In the genomic region with DNA sequence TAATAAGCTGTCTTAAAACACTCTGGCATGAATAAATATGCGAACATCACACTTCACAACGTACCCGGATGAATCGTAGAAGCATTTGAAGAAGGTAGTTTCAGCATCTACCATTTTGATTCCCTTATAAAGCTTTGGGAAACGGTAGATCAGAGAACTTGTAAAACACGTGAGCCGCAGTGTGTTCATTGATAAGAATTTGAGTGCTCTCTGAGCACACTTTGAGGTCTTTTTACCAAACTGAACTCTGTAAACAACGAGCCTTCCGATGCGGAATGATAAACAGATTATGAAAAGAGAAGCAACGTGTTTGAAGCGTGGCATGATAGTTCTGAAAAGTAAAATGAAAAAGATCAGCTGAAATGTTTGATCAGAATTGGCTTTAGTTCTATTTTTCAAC, we compare ENCODE assay signal across 5 worm cellular contexts.
TF ChIP-seq lines count a peak whose summit lies in the region.

A gene (minus strand): TSS at position 102 of the 400 bp plus-strand sequence.

TF ChIP-seq in whole organism, L1 larva, 84 proteins besides CTCF, POLR2A, EP300 and RAD21 (continues in another document):
- TF ChIP-seq aly-2 (tag; optimal IDR thresholded peaks at IDR 0.05; lab: Kevin White, UChicago) = no peak
- TF ChIP-seq elt-2 (tag; optimal IDR thresholded peaks at IDR 0.05; lab: Kevin White, UChicago) = peak; percentile 95
- TF ChIP-seq egl-13 (tag; optimal IDR thresholded peaks at IDR 0.05; lab: Kevin White, UChicago) = no peak
- no peak for TF ChIP-seq swsn-7 (tag; optimal IDR thresholded peaks at IDR 0.05; lab: Kevin White, UChicago)
- TF ChIP-seq mdl-1 (tag; optimal IDR thresholded peaks at IDR 0.05; lab: Kevin White, UChicago) = peak in 1 of 2 experiments; percentile 2
- peak in 1 of 2 experiments; percentile 53 for TF ChIP-seq lin-35 (GFP tag; optimal IDR thresholded peaks at IDR 0.05; lab: Kevin White, UChicago)
- TF ChIP-seq blmp-1 (tag; optimal IDR thresholded peaks at IDR 0.05; lab: Kevin White, UChicago) = no peak
- TF ChIP-seq zag-1 (tag; optimal IDR thresholded peaks at IDR 0.05; lab: Kevin White, UChicago) = no peak
- no peak for TF ChIP-seq C34B4.2 (tag; optimal IDR thresholded peaks at IDR 0.05; lab: Kevin White, UChicago)
- TF ChIP-seq nhr-20 (tag; optimal IDR thresholded peaks at IDR 0.05; lab: Kevin White, UChicago) = peak; percentile 23
- no peak for TF ChIP-seq jun-1 (tag; optimal IDR thresholded peaks at IDR 0.05; lab: Kevin White, UChicago)
- TF ChIP-seq nhr-71 (tag; optimal IDR thresholded peaks at IDR 0.05; lab: Kevin White, UChicago) = peak; percentile 16
- no peak for TF ChIP-seq grh-1 (GFP tag; IDR thresholded peaks at IDR 0.05; lab: Robert Waterston, UW)
- TF ChIP-seq sox-4 (tag; optimal IDR thresholded peaks at IDR 0.05; lab: Kevin White, UChicago) = no peak
- no peak for TF ChIP-seq zip-4 (GFP tag; optimal IDR thresholded peaks at IDR 0.05; lab: Kevin White, UChicago)
- TF ChIP-seq ets-5 (GFP tag; IDR thresholded peaks at IDR 0.05; lab: Robert Waterston, UW) = no peak
- no peak for TF ChIP-seq lin-14 (GFP tag; optimal IDR thresholded peaks at IDR 0.05; lab: Kevin White, UChicago)
- TF ChIP-seq ceh-8 (GFP tag; optimal IDR thresholded peaks at IDR 0.05; lab: Kevin White, UChicago) = no peak

TF ChIP-seq in whole organism, L2 larva, 48 proteins besides CTCF, POLR2A, EP300 and RAD21:
- TF ChIP-seq fos-1 (tag; optimal IDR thresholded peaks at IDR 0.05; lab: Kevin White, UChicago) = peak; percentile 40
- peak; percentile 68 for TF ChIP-seq crh-2 (tag; optimal IDR thresholded peaks at IDR 0.05; lab: Kevin White, UChicago)
- no peak for TF ChIP-seq dmd-4 (tag; optimal IDR thresholded peaks at IDR 0.05; lab: Kevin White, UChicago)
- peak in 1 of 2 experiments; percentile 17 for TF ChIP-seq mdl-1 (tag; optimal IDR thresholded peaks at IDR 0.05; lab: Kevin White, UChicago)
- peak; percentile 24 for TF ChIP-seq F13H6.1 (tag; optimal IDR thresholded peaks at IDR 0.05; lab: Kevin White, UChicago)
- no peak for TF ChIP-seq ztf-4 (tag; optimal IDR thresholded peaks at IDR 0.05; lab: Kevin White, UChicago)
- TF ChIP-seq sma-3 (GFP tag; optimal IDR thresholded peaks at IDR 0.05; lab: Kevin White, UChicago) = peak; percentile 21
- no peak for TF ChIP-seq unc-55 (GFP tag; optimal IDR thresholded peaks at IDR 0.05; lab: Kevin White, UChicago)
- peak; percentile 78 for TF ChIP-seq sma-9 (GFP tag; optimal IDR thresholded peaks at IDR 0.05; lab: Kevin White, UChicago)
- no peak for TF ChIP-seq sma-9 (tag; optimal IDR thresholded peaks at IDR 0.05; lab: Kevin White, UChicago)
- TF ChIP-seq ZK546.5 (tag; optimal IDR thresholded peaks at IDR 0.05; lab: Kevin White, UChicago) = no peak

TF ChIP-seq in whole organism, L3 larva, 47 proteins besides CTCF, POLR2A, EP300 and RAD21:
- TF ChIP-seq pqm-1 (tag; optimal IDR thresholded peaks at IDR 0.05; lab: Kevin White, UChicago) = peak; percentile 93
- TF ChIP-seq nhr-76 (tag; optimal IDR thresholded peaks at IDR 0.05; lab: Kevin White, UChicago) = no peak
- TF ChIP-seq ZK546.5 (tag; optimal IDR thresholded peaks at IDR 0.05; lab: Kevin White, UChicago) = no peak
- no peak for TF ChIP-seq nhr-77 (tag; optimal IDR thresholded peaks at IDR 0.05; lab: Kevin White, UChicago)
- peak; percentile 33 for TF ChIP-seq ama-1 (optimal IDR thresholded peaks at IDR 0.05; lab: Kevin White, UChicago)
- TF ChIP-seq egl-5 (tag; optimal IDR thresholded peaks at IDR 0.05; lab: Kevin White, UChicago) = no peak
- peak; percentile 49 for TF ChIP-seq jun-1 (tag; optimal IDR thresholded peaks at IDR 0.05; lab: Kevin White, UChicago)
- TF ChIP-seq elt-2 (tag; optimal IDR thresholded peaks at IDR 0.05; lab: Kevin White, UChicago) = peak; percentile 92
- peak; percentile 83 for TF ChIP-seq pha-4 (tag; optimal IDR thresholded peaks at IDR 0.05; lab: Kevin White, UChicago)
- no peak for TF ChIP-seq snpc-4 (tag; optimal IDR thresholded peaks at IDR 0.05; lab: Kevin White, UChicago)
- TF ChIP-seq elt-1 (tag; optimal IDR thresholded peaks at IDR 0.05; lab: Kevin White, UChicago) = no peak

TF ChIP-seq in whole organism, L4 larva, 104 proteins besides CTCF, POLR2A, EP300 and RAD21 (continues in another document):
- no peak for TF ChIP-seq ama-1 (optimal IDR thresholded peaks at IDR 0.05; lab: Kevin White, UChicago)
- TF ChIP-seq madf-9 (GFP tag; conservative IDR thresholded peaks at IDR 0.05; lab: Robert Waterston, UW) = no peak
- no peak for TF ChIP-seq ztf-7 (tag; optimal IDR thresholded peaks at IDR 0.05; lab: Kevin White, UChicago)
- no peak for TF ChIP-seq ZK337.2 (GFP tag; IDR thresholded peaks at IDR 0.05; lab: Robert Waterston, UW)
- TF ChIP-seq dve-1 (tag; optimal IDR thresholded peaks at IDR 0.05; lab: Kevin White, UChicago; ENCODE audit: insufficient read depth) = peak; percentile 74
- no peak for TF ChIP-seq F37D6.2 (tag; optimal IDR thresholded peaks at IDR 0.05; lab: Kevin White, UChicago)
- no peak for TF ChIP-seq mdt-29 (GFP tag; IDR thresholded peaks at IDR 0.05; lab: Robert Waterston, UW)
- peak; percentile 81 for TF ChIP-seq hlh-11 (tag; optimal IDR thresholded peaks at IDR 0.05; lab: Kevin White, UChicago)
- no peak for TF ChIP-seq F10B5.3 (tag; optimal IDR thresholded peaks at IDR 0.05; lab: Kevin White, UChicago)
- no peak for TF ChIP-seq Y5F2A.4 (GFP tag; optimal IDR thresholded peaks at IDR 0.05; lab: Kevin White, UChicago)
- no peak for TF ChIP-seq F26F4.8 (GFP tag; conservative IDR thresholded peaks at IDR 0.05; lab: Robert Waterston, UW)
- TF ChIP-seq Y48G9A.11 (GFP tag; IDR thresholded peaks at IDR 0.05; lab: Robert Waterston, UW) = no peak
- TF ChIP-seq attf-4 (tag; optimal IDR thresholded peaks at IDR 0.05; lab: Kevin White, UChicago) = no peak
- TF ChIP-seq arid-1 (GFP tag; conservative IDR thresholded peaks at IDR 0.05; lab: Robert Waterston, UW) = no peak
- no peak for TF ChIP-seq lin-29 (GFP tag; IDR thresholded peaks at IDR 0.05; lab: Robert Waterston, UW)
- no peak for TF ChIP-seq dmd-8 (GFP tag; IDR thresholded peaks at IDR 0.05; lab: Robert Waterston, UW)
- TF ChIP-seq D1046.2 (GFP tag; IDR thresholded peaks at IDR 0.05; lab: Robert Waterston, UW) = no peak
- no peak for TF ChIP-seq gei-8 (GFP tag; optimal IDR thresholded peaks at IDR 0.05; lab: Kevin White, UChicago)
- peak; percentile 57 for TF ChIP-seq nhr-28 (tag; optimal IDR thresholded peaks at IDR 0.05; lab: Kevin White, UChicago)
- TF ChIP-seq mxl-3 (GFP tag; optimal IDR thresholded peaks at IDR 0.05; lab: Kevin White, UChicago) = peak; percentile 52
- TF ChIP-seq nhr-11 (tag; optimal IDR thresholded peaks at IDR 0.05; lab: Kevin White, UChicago) = no peak
- TF ChIP-seq pha-4 (GFP tag; IDR thresholded peaks at IDR 0.05; lab: Robert Waterston, UW) = no peak
- peak; percentile 6 for TF ChIP-seq pha-4 (tag; optimal IDR thresholded peaks at IDR 0.05; lab: Kevin White, UChicago)
- no peak for TF ChIP-seq ces-1 (GFP tag; optimal IDR thresholded peaks at IDR 0.05; lab: Kevin White, UChicago)
- peak; percentile 47 for TF ChIP-seq pqm-1 (tag; optimal IDR thresholded peaks at IDR 0.05; lab: Kevin White, UChicago)
- no peak for TF ChIP-seq nhr-6 (tag; optimal IDR thresholded peaks at IDR 0.05; lab: Kevin White, UChicago)
- no peak for TF ChIP-seq lin-39 (tag; optimal IDR thresholded peaks at IDR 0.05; lab: Kevin White, UChicago)
- TF ChIP-seq tra-1 (GFP tag; IDR thresholded peaks at IDR 0.05; lab: Robert Waterston, UW) = peak; percentile 52; the same call in 1 of the 2 replicates

TF ChIP-seq in whole organism, young adult, 124 proteins besides CTCF, POLR2A, EP300 and RAD21 (continues in another document):
- TF ChIP-seq athp-1 (tag; optimal IDR thresholded peaks at IDR 0.05; lab: Kevin White, UChicago) = no peak
- no peak for TF ChIP-seq madf-6 (GFP tag; IDR thresholded peaks at IDR 0.05; lab: Robert Waterston, UW)
- TF ChIP-seq nhr-80 (tag; optimal IDR thresholded peaks at IDR 0.05; lab: Kevin White, UChicago) = peak; percentile 81
- TF ChIP-seq tlf-1 (GFP tag; optimal IDR thresholded peaks at IDR 0.05; lab: Kevin White, UChicago) = peak; percentile 7
- no peak for TF ChIP-seq him-1 (tag; optimal IDR thresholded peaks at IDR 0.05; lab: Kevin White, UChicago)
- TF ChIP-seq C17E4.6 (GFP tag; IDR thresholded peaks at IDR 0.05; lab: Robert Waterston, UW) = no peak
- no peak for TF ChIP-seq snpc-4 (GFP tag; optimal IDR thresholded peaks at IDR 0.05; lab: Kevin White, UChicago)
- TF ChIP-seq snpc-4 (tag; optimal IDR thresholded peaks at IDR 0.05; lab: Kevin White, UChicago) = no peak
- 0 out of 2 replicates have a peak, but pooled peaks have one; percentile 30 for TF ChIP-seq B0336.3 (GFP tag; IDR thresholded peaks at IDR 0.05; lab: Robert Waterston, UW)
- TF ChIP-seq dpff-1 (tag; optimal IDR thresholded peaks at IDR 0.05; lab: Kevin White, UChicago) = no peak
- no peak for TF ChIP-seq ceh-79 (tag; optimal IDR thresholded peaks at IDR 0.05; lab: Kevin White, UChicago)
- TF ChIP-seq rcor-1 (GFP tag; IDR thresholded peaks at IDR 0.05; lab: Robert Waterston, UW) = no peak
- no peak for TF ChIP-seq atf-7 (tag; optimal IDR thresholded peaks at IDR 0.05; lab: Kevin White, UChicago)
- no peak for TF ChIP-seq ceh-91 (GFP tag; IDR thresholded peaks at IDR 0.05; lab: Robert Waterston, UW)
- TF ChIP-seq madf-10 (tag; optimal IDR thresholded peaks at IDR 0.05; lab: Kevin White, UChicago) = no peak
- no peak for TF ChIP-seq ZK185.1 (tag; optimal IDR thresholded peaks at IDR 0.05; lab: Kevin White, UChicago; ENCODE audit: poor library complexity, severe bottlenecking)
- TF ChIP-seq B0261.1 (tag; optimal IDR thresholded peaks at IDR 0.05; lab: Kevin White, UChicago) = no peak
- TF ChIP-seq sptf-2 (GFP tag; optimal IDR thresholded peaks at IDR 0.05; lab: Kevin White, UChicago) = no peak
- no peak for TF ChIP-seq nfya-2 (GFP tag; IDR thresholded peaks at IDR 0.05; lab: Robert Waterston, UW)
- no peak for TF ChIP-seq zfh-2 (GFP tag; conservative IDR thresholded peaks at IDR 0.05; lab: Robert Waterston, UW)
- no peak for TF ChIP-seq ekl-4 (GFP tag; IDR thresholded peaks at IDR 0.05; lab: Robert Waterston, UW)
- TF ChIP-seq attf-5 (GFP tag; optimal IDR thresholded peaks at IDR 0.05; lab: Kevin White, UChicago) = peak; percentile 3
- TF ChIP-seq die-1 (tag; optimal IDR thresholded peaks at IDR 0.05; lab: Kevin White, UChicago) = no peak
- TF ChIP-seq snpc-1.1 (tag; optimal IDR thresholded peaks at IDR 0.05; lab: Kevin White, UChicago; ENCODE audit: insufficient read depth) = no peak
- TF ChIP-seq lsy-27 (tag; optimal IDR thresholded peaks at IDR 0.05; lab: Kevin White, UChicago; ENCODE audit: borderline replicate concordance, insufficient read depth) = no peak
- TF ChIP-seq lin-54 (GFP tag; optimal IDR thresholded peaks at IDR 0.05; lab: Kevin White, UChicago) = no peak
- TF ChIP-seq ztf-3 (GFP tag; optimal IDR thresholded peaks at IDR 0.05; lab: Kevin White, UChicago) = no peak
- no peak for TF ChIP-seq dpl-1 (GFP tag; optimal IDR thresholded peaks at IDR 0.05; lab: Kevin White, UChicago)
- TF ChIP-seq somi-1 (GFP tag; optimal IDR thresholded peaks at IDR 0.05; lab: Kevin White, UChicago) = no peak
- TF ChIP-seq egl-44 (GFP tag; IDR thresholded peaks at IDR 0.05; lab: Robert Waterston, UW) = no peak
- peak in 1 of 2 experiments; percentile 58 for TF ChIP-seq let-607 (tag; optimal IDR thresholded peaks at IDR 0.05; lab: Kevin White, UChicago)
